Worm (Caenorhabditis elegans): Measurements from ENCODE around the gene ZK673.5.
"Not testable (repeated sequence)": the region's sequence is repeated elsewhere in the genome, so short reads cannot be mapped to it uniquely, and the experiment has no call there.

DNA sequence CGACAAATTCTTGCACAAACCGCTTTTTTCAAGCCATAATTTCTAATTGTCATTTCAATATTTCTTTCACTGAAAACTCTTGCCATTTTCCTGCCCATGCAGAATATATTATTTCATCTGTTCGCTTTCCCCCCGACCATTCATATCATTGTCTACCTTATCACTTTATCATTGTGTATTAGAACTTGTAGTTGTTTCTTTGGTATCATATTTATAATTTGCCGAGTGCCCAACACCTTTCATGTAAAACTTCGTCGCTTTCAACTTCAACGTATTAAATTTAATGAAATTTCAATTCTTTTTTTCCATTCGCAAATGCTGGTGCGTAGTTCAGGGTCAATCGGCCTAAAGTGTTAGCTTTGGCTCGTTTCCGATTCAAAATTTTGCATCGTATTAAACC is 18.5 kb upstream of the ZK673.5 start, which contains the start of gene ZK673.1:
- TF ChIP-seq mxl-1 (tag; optimal IDR thresholded peaks at IDR 0.05); snpc-4 (GFP tag; optimal IDR thresholded peaks at IDR 0.05); snpc-4 (tag; optimal IDR thresholded peaks at IDR 0.05); ets-4 (GFP tag; optimal IDR thresholded peaks at IDR 0.05); B0019.2 (GFP tag; conservative IDR thresholded peaks at IDR 0.05); aptf-2 (GFP tag; conservative IDR thresholded peaks at IDR 0.05); ama-1 (optimal IDR thresholded peaks at IDR 0.05); ama-1 (GFP tag; optimal IDR thresholded peaks at IDR 0.05); pha-4 (tag; optimal IDR thresholded peaks at IDR 0.05); sdz-38 (tag; optimal IDR thresholded peaks at IDR 0.05): not testable (repeated sequence)

Data from whole organism, young adult.